Worm (Caenorhabditis elegans): ENCODE measurements around the gene srd-70.

The srd-70 gene

ce11 chrV:20455637-20456036, 1.7 kb downstream of the srd-70 start (continued):
- TF ChIP-seq dpl-1 (GFP tag; optimal IDR thresholded peaks at IDR 0.05) = no peak
- TF ChIP-seq elt-3 (tag; optimal IDR thresholded peaks at IDR 0.05) = no peak
- TF ChIP-seq C04F5.9 (tag; optimal IDR thresholded peaks at IDR 0.05) = no peak
- no peak for TF ChIP-seq lin-15B (tag; optimal IDR thresholded peaks at IDR 0.05)
- no peak for TF ChIP-seq sox-4 (tag; optimal IDR thresholded peaks at IDR 0.05)
- no peak for TF ChIP-seq unc-30 (tag; optimal IDR thresholded peaks at IDR 0.05)
- no peak for TF ChIP-seq ztf-11 (tag; optimal IDR thresholded peaks at IDR 0.05)
- TF ChIP-seq alr-1 (tag; optimal IDR thresholded peaks at IDR 0.05; ENCODE audit: borderline replicate concordance) = no peak
- TF ChIP-seq blmp-1 (tag; optimal IDR thresholded peaks at IDR 0.05) = no peak
- TF ChIP-seq zag-1 (tag; optimal IDR thresholded peaks at IDR 0.05) = no peak
- no peak for TF ChIP-seq efl-3 (GFP tag; optimal IDR thresholded peaks at IDR 0.05)
- TF ChIP-seq xbp-1 (tag; optimal IDR thresholded peaks at IDR 0.05) = peak; percentile 13
- peak; percentile 59 for TF ChIP-seq swsn-7 (tag; optimal IDR thresholded peaks at IDR 0.05)
- no peak for TF ChIP-seq nhr-77 (tag; optimal IDR thresholded peaks at IDR 0.05)
- no peak for TF ChIP-seq egl-27 (tag; optimal IDR thresholded peaks at IDR 0.05)
- no peak for TF ChIP-seq Y116A8C.19 (tag; optimal IDR thresholded peaks at IDR 0.05; ENCODE audit: borderline replicate concordance)
- no peak for TF ChIP-seq C34B4.2 (tag; optimal IDR thresholded peaks at IDR 0.05)
- no peak for TF ChIP-seq mep-1 (tag; optimal IDR thresholded peaks at IDR 0.05)
- TF ChIP-seq lin-13 (GFP tag; optimal IDR thresholded peaks at IDR 0.05) = no peak
- TF ChIP-seq irx-1 (tag; optimal IDR thresholded peaks at IDR 0.05) = no peak
- no peak for TF ChIP-seq jun-1 (tag; optimal IDR thresholded peaks at IDR 0.05)
- no peak for TF ChIP-seq hpl-2 (GFP tag; optimal IDR thresholded peaks at IDR 0.05)
- no peak for TF ChIP-seq ama-1 (optimal IDR thresholded peaks at IDR 0.05)
- TF ChIP-seq ets-5 (GFP tag; IDR thresholded peaks at IDR 0.05) = no peak
- no peak for TF ChIP-seq elt-2 (tag; optimal IDR thresholded peaks at IDR 0.05)
- no peak for TF ChIP-seq F16B12.6 (tag; optimal IDR thresholded peaks at IDR 0.05)
- TF ChIP-seq zip-4 (GFP tag; optimal IDR thresholded peaks at IDR 0.05) = no peak
- TF ChIP-seq ceh-63 (GFP tag; optimal IDR thresholded peaks at IDR 0.05) = no peak
- TF ChIP-seq ces-1 (GFP tag; optimal IDR thresholded peaks at IDR 0.05) = no peak
- no peak for TF ChIP-seq hlh-17 (GFP tag; optimal IDR thresholded peaks at IDR 0.05; ENCODE audit: borderline replicate concordance)
- peak; percentile 54 for TF ChIP-seq dsc-1 (tag; optimal IDR thresholded peaks at IDR 0.05)
- no peak for TF ChIP-seq ceh-88 (GFP tag; IDR thresholded peaks at IDR 0.05)
- TF ChIP-seq fkh-8 (tag; optimal IDR thresholded peaks at IDR 0.05) = no peak
- TF ChIP-seq rnt-1 (tag; optimal IDR thresholded peaks at IDR 0.05) = peak; percentile 92
- TF ChIP-seq lin-14 (GFP tag; optimal IDR thresholded peaks at IDR 0.05) = no peak
- no peak for TF ChIP-seq aly-2 (tag; optimal IDR thresholded peaks at IDR 0.05)
- no peak for TF ChIP-seq nhr-12 (tag; optimal IDR thresholded peaks at IDR 0.05)
- no peak for TF ChIP-seq mab-9 (GFP tag; IDR thresholded peaks at IDR 0.05)

ce11 chrV:20457155-20457554, 3.2 kb downstream of the srd-70 start:
- TF ChIP-seq sup-37 (GFP tag; optimal IDR thresholded peaks at IDR 0.05) (no peak), aly-2 (tag; optimal IDR thresholded peaks at IDR 0.05) (no peak), swsn-7 (tag; optimal IDR thresholded peaks at IDR 0.05) (no peak), tbx-2 (tag; optimal IDR thresholded peaks at IDR 0.05) (no peak), alr-1 (tag; optimal IDR thresholded peaks at IDR 0.05; ENCODE audit: borderline replicate concordance) (no peak), sptf-1 (tag; optimal IDR thresholded peaks at IDR 0.05) (no peak), hlh-4 (tag; optimal IDR thresholded peaks at IDR 0.05) (no peak), fkh-4 (tag; optimal IDR thresholded peaks at IDR 0.05; ENCODE audit: borderline replicate concordance) (no peak), grh-1 (GFP tag; IDR thresholded peaks at IDR 0.05) (no peak), unc-98 (GFP tag; IDR thresholded peaks at IDR 0.05) (no peak), ces-1 (GFP tag; optimal IDR thresholded peaks at IDR 0.05) (no peak), ceh-82 (tag; optimal IDR thresholded peaks at IDR 0.05) (peak in 1 of 3 experiments; percentile 8), fkh-8 (tag; optimal IDR thresholded peaks at IDR 0.05) (no peak), jun-1 (tag; optimal IDR thresholded peaks at IDR 0.05) (no peak), zag-1 (tag; optimal IDR thresholded peaks at IDR 0.05) (no peak), ets-5 (GFP tag; IDR thresholded peaks at IDR 0.05) (no peak), dpl-1 (GFP tag; optimal IDR thresholded peaks at IDR 0.05) (no peak), pag-3 (tag; optimal IDR thresholded peaks at IDR 0.05; ENCODE audit: borderline replicate concordance, insufficient read depth) (peak; percentile 10), nhr-28 (tag; optimal IDR thresholded peaks at IDR 0.05) (no peak), dsc-1 (tag; optimal IDR thresholded peaks at IDR 0.05) (peak; percentile 44)
